Fruit fly (Drosophila melanogaster) S2 (cell line): ENCODE results near the gene CG31974.

Source experiments
- CG8478 ChIP-seq: fragments of >200 bp; optimal IDR thresholded peaks from 2 replicates; lab custom pipeline; 2018
- CTCF ChIP-seq, 2 experiments: fragments of >200 bp; optimal IDR thresholded peaks; 2 replicates each; lab custom pipeline; 2018

dm6 chr2L:94096-94495 lies 48.8 kb downstream of the CG31974 start:
- no peak for TF ChIP-seq CTCF (optimal IDR thresholded peaks at IDR 0.05; lab: Kevin White, UChicago)
- no peak for TF ChIP-seq CG8478 (lab: Kevin White, UChicago)
